Worm (Caenorhabditis elegans) whole organism, L4 larva: Measurements from ENCODE around the gene T22B3.3.

Source experiments
- egl-27 ChIP-seq: sonication (generic microtip); optimal IDR thresholded peaks from 3 replicates; lab custom pipeline; 2017; ENCODE audit warnings: missing biosample characterization, missing genetic modification reagents, missing genetic modification characterization
- mxl-3 ChIP-seq: fragments of 200-800 bp; sonication (Bioruptor generic); optimal IDR thresholded peaks from 2 replicates; lab custom pipeline; 2018; ENCODE audit warnings: mild to moderate bottlenecking, missing genetic modification characterization, missing compliant biosample characterization
- nhr-11 ChIP-seq: fragments of 150-350 bp; optimal IDR thresholded peaks from 2 replicates; lab custom pipeline; 2014; ENCODE audit warnings: missing biosample characterization, missing genetic modification characterization
- nhr-237 ChIP-seq: sonication (generic microtip); optimal IDR thresholded peaks from 2 replicates; lab custom pipeline; 2017; ENCODE audit warnings: missing biosample characterization, missing genetic modification characterization
- spr-1 ChIP-seq: sonication (generic microtip); optimal IDR thresholded peaks from 2 replicates; lab custom pipeline; 2016; ENCODE audit warnings: mild to moderate bottlenecking, missing genetic modification characterization, missing compliant biosample characterization

ce11 chrIV:11740204-11740603, 36.6 kb upstream of the T22B3.3 start, which contains the start of gene K01A6.4:
- TF ChIP-seq egl-27 (tag; lab: Kevin White, UChicago): no peak
- TF ChIP-seq nhr-237: no peak
- no peak for TF ChIP-seq mxl-3
- no peak for TF ChIP-seq spr-1 (tag; lab: Kevin White, UChicago)
- no peak for TF ChIP-seq nhr-11
